Worm (Caenorhabditis elegans) whole organism, mixed stage, embryonic: ENCODE results near the gene F36H12.17.
"Not testable (repeated sequence)": the region's sequence is repeated elsewhere in the genome, so short reads cannot be mapped to it uniquely, and the experiment has no call there.

Experiments
- M03D4.4 ChIP-seq: sonication (generic microtip); optimal IDR thresholded peaks from 2 replicates; lab custom pipeline; 2017; ENCODE audit warnings: mild to moderate bottlenecking, missing genetic modification characterization, missing compliant biosample characterization
- bed-3 ChIP-seq: fragments of 200-800 bp; sonication (Bioruptor generic); optimal IDR thresholded peaks from 3 replicates; lab custom pipeline; 2018; ENCODE audit warnings: mild to moderate bottlenecking, missing genetic modification characterization, moderate library complexity, missing compliant biosample characterization
- blmp-1 ChIP-seq: fragments of 150-350 bp; optimal IDR thresholded peaks from 2 replicates; lab custom pipeline; 2014; ENCODE audit warnings: missing biosample characterization, missing genetic modification characterization
- ceh-39 ChIP-seq: fragments of 150-350 bp; optimal IDR thresholded peaks from 2 replicates; lab custom pipeline; 2014; ENCODE audit warnings: missing biosample characterization, missing genetic modification characterization
- ceh-43 ChIP-seq: fragments of 200-800 bp; sonication (Bioruptor generic); optimal IDR thresholded peaks from 2 replicates; lab custom pipeline; 2018; ENCODE audit warnings: mild to moderate bottlenecking, missing genetic modification characterization, moderate library complexity, missing compliant biosample characterization
- ceh-83 ChIP-seq: fragments of 200-800 bp; sonication (Bioruptor generic); optimal IDR thresholded peaks from 2 replicates; lab custom pipeline; 2018; ENCODE audit warnings: mild to moderate bottlenecking, missing genetic modification characterization, missing compliant biosample characterization
- ces-1 ChIP-seq: fragments of 150-350 bp; optimal IDR thresholded peaks from 2 replicates; lab custom pipeline; 2014; ENCODE audit warnings: missing biosample characterization, missing genetic modification reagents, missing genetic modification characterization
- cnd-1 ChIP-seq: fragments of 200-800 bp; sonication (Bioruptor generic); optimal IDR thresholded peaks from 2 replicates; lab custom pipeline; 2018; ENCODE audit warnings: mild to moderate bottlenecking, missing genetic modification characterization, missing compliant biosample characterization
- drap-1 ChIP-seq: fragments of 200-800 bp; sonication (Bioruptor generic); optimal IDR thresholded peaks from 3 replicates; lab custom pipeline; 2018; ENCODE audit warnings: mild to moderate bottlenecking, missing genetic modification characterization, missing compliant biosample characterization
- elt-1 ChIP-seq: sonication (generic microtip); optimal IDR thresholded peaks from 2 replicates; lab custom pipeline; 2017; ENCODE audit warnings: missing genetic modification characterization, mild to moderate bottlenecking, missing compliant biosample characterization, antibody characterized with exemption, moderate library complexity, borderline replicate concordance; ENCODE audit not compliant: insufficient read depth
- elt-3 ChIP-seq: fragments of 150-350 bp; optimal IDR thresholded peaks from 2 replicates; lab custom pipeline; 2014; ENCODE audit warnings: missing biosample characterization, missing genetic modification characterization
- flh-1 ChIP-seq: fragments of 200-800 bp; sonication (Bioruptor generic); optimal IDR thresholded peaks from 2 replicates; lab custom pipeline; 2018; ENCODE audit warnings: mild to moderate bottlenecking, missing genetic modification characterization, moderate library complexity, missing compliant biosample characterization
- ham-2 ChIP-seq: fragments of 200-800 bp; sonication (Bioruptor generic); optimal IDR thresholded peaks from 2 replicates; lab custom pipeline; 2018; ENCODE audit warnings: mild to moderate bottlenecking, missing genetic modification characterization, missing compliant biosample characterization
- hlh-1 ChIP-seq: fragments of 150-350 bp; optimal IDR thresholded peaks from 2 replicates; lab custom pipeline; 2014; ENCODE audit warnings: missing biosample characterization, missing genetic modification reagents, missing genetic modification characterization
- lin-13 ChIP-seq: fragments of 150-350 bp; optimal IDR thresholded peaks from 2 replicates; lab custom pipeline; 2014; ENCODE audit warnings: missing biosample characterization, missing genetic modification characterization
- mab-5 ChIP-seq: fragments of 150-350 bp; optimal IDR thresholded peaks from 2 replicates; lab custom pipeline; 2014; ENCODE audit warnings: missing biosample characterization, missing genetic modification characterization
- nhr-12 ChIP-seq: fragments of 150-350 bp; optimal IDR thresholded peaks from 2 replicates; lab custom pipeline; 2014; ENCODE audit warnings: missing biosample characterization, missing genetic modification characterization
- nhr-2 ChIP-seq: fragments of 150-350 bp; optimal IDR thresholded peaks from 2 replicates; lab custom pipeline; 2014; ENCODE audit warnings: missing biosample characterization, missing genetic modification characterization
- nhr-237 ChIP-seq: fragments of 150-350 bp; optimal IDR thresholded peaks from 2 replicates; lab custom pipeline; 2014; ENCODE audit warnings: missing biosample characterization, missing genetic modification characterization
- nhr-28 ChIP-seq: fragments of 150-350 bp; optimal IDR thresholded peaks from 2 replicates; lab custom pipeline; 2014; ENCODE audit warnings: missing biosample characterization, missing genetic modification characterization
- nhr-76 ChIP-seq: sonication (generic microtip); optimal IDR thresholded peaks from 2 replicates; lab custom pipeline; 2017; ENCODE audit warnings: missing biosample characterization, missing genetic modification characterization
- pha-4 ChIP-seq: fragments of 150-350 bp; optimal IDR thresholded peaks from 2 replicates; lab custom pipeline; 2018; ENCODE audit warnings: missing biosample characterization, missing genetic modification reagents, missing genetic modification characterization
- unc-120 ChIP-seq: sonication (generic microtip); optimal IDR thresholded peaks from 2 replicates; lab custom pipeline; 2017; ENCODE audit warnings: missing genetic modification characterization, missing compliant biosample characterization; ENCODE audit not compliant: poor library complexity, severe bottlenecking
- unc-39 ChIP-seq: fragments of 150-350 bp; optimal IDR thresholded peaks from 2 replicates; lab custom pipeline; 2014; ENCODE audit warnings: missing biosample characterization, missing genetic modification characterization
- unc-62 ChIP-seq: fragments of 150-350 bp; optimal IDR thresholded peaks from 2 replicates; lab custom pipeline; 2014; ENCODE audit warnings: missing biosample characterization, missing genetic modification reagents, missing genetic modification characterization
- zip-8 ChIP-seq: fragments of 150-350 bp; optimal IDR thresholded peaks from 2 replicates; lab custom pipeline; 2014; ENCODE audit warnings: missing biosample characterization, missing genetic modification characterization
- ztf-11 ChIP-seq: fragments of 150-350 bp; optimal IDR thresholded peaks from 2 replicates; lab custom pipeline; 2014; ENCODE audit warnings: missing biosample characterization, missing genetic modification characterization

Gene F36H12.17

DNA sequence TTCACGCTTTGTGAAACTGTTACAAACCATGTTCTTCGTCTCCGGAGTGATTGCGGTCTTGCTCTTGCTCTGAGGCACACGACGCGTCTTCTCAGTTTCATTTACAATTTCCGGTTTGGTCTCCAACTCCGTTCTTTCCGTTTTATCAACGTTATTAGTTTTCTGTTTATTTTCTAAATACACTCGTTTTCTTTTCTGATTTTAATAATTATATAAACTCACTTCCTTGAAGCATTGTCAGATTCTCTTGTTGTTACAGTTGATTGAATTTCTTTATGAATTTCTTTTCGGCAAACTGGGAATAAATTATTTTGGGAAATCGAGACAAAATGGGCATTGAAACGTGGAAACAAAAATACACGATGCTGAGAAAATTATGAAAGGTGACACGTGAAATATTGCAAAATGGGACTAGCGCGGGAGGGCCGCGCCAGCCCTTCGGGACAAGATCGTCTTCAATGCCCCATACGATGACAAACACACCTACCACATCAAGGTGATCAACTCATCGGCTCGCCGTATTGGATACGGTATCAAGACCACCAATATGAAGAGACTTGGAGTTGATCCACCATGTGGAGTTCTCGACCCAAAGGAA lies 30.5 kb upstream of the F36H12.17 start, which contains the start of the genes ZK354.9 and msp-58:
TSS of gene ZK354.9 (minus strand) at position 101 of the 598 bp plus-strand sequence.
TSS of gene msp-58 (plus strand) at position 548 of the 598 bp plus-strand sequence.
- TF ChIP-seq zip-8 (tag; lab: Kevin White, UChicago); cnd-1 (tag; lab: Kevin White, UChicago); ceh-43 (GFP tag; lab: Kevin White, UChicago): not testable (repeated sequence)

DNA sequence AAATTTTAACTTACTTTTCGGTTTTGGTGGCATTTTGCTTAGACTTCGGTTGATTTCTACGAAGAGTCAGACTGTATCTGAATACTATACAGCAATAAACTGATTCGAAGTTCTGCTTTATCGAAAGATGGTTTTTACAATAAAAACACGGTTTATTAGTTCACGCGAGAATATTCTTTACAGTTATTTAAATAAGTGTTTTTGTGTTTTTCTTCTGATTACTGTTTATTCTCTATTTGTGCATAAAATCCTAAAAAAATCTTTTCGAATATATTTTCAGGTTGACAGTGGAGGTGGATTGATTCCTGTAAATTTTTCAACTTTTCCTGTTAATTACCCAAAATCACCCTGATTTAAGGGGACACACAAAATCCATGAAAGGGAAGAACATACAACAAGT lies 28.4 kb upstream of the F36H12.17 start, which contains the start of gene ZK354.8:
TSS of gene ZK354.8 (minus strand) at position 101 of the 400 bp plus-strand sequence.
- TF ChIP-seq ces-1 (GFP tag; lab: Kevin White, UChicago) = no peak
- TF ChIP-seq, all 35 proteins: peak for 0

ce11 chrIV:5303030-5303429 lies 25.4 kb upstream of the F36H12.17 start, which contains the start of gene ZK354.7:
Gene ZK354.7 (minus strand): TSS chrIV:5303130.
- TF ChIP-seq elt-1 (no peak), pha-4 (tag; lab: Kevin White, UChicago) (no peak), elt-3 (no peak), ztf-11 (tag; lab: Kevin White, UChicago) (no peak), drap-1 (GFP tag; lab: Kevin White, UChicago) (no peak), ces-1 (GFP tag; lab: Kevin White, UChicago) (no peak), hlh-1 (tag; lab: Kevin White, UChicago) (no peak), nhr-2 (tag; lab: Kevin White, UChicago) (no peak), zip-8 (tag; lab: Kevin White, UChicago) (no peak), ceh-43 (GFP tag; lab: Kevin White, UChicago) (no peak), ham-2 (GFP tag; lab: Kevin White, UChicago) (no peak), ceh-39 (tag; lab: Kevin White, UChicago) (no peak), unc-62 (GFP tag; lab: Kevin White, UChicago) (no peak), lin-13 (tag; lab: Kevin White, UChicago) (no peak), ceh-83 (GFP tag; lab: Kevin White, UChicago) (no peak), M03D4.4 (tag; lab: Kevin White, UChicago) (no peak), nhr-237 (no peak)
- TF ChIP-seq, all 35 proteins: peak for 0

DNA sequence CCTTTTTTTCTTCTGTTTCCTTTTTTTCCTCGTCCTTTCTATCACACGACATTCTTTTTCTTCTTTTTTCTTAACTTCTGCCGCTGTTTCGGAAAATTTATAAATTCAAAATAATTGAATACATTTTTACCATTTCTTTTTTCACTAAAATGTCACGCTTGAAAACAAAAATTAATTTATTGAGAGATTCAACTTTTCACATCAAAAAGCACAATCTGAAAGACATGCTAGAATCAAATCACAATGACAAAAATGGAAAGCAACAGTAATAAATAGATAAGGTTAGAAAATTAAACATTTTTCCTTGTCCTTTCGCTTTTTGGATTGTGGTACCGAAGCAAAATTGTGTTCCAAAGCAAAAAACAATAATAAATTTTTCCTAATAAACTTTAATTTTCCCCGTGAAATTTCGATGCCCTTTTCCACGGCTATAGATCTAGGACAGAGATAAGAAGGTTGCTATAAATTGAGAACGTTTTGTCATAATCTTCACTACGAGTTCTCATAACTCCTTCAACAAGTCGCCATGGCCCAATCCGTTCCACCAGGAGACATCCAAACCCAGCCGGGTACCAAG lies 19.9 kb upstream of the F36H12.17 start, which contains the start of the genes ZK354.6 and msp-113:
TSS of gene ZK354.6 (minus strand) at position 101 of the 577 bp plus-strand sequence.
TSS of gene msp-113 (plus strand) at position 527 of the 577 bp plus-strand sequence.
- no peak for TF ChIP-seq blmp-1

DNA sequence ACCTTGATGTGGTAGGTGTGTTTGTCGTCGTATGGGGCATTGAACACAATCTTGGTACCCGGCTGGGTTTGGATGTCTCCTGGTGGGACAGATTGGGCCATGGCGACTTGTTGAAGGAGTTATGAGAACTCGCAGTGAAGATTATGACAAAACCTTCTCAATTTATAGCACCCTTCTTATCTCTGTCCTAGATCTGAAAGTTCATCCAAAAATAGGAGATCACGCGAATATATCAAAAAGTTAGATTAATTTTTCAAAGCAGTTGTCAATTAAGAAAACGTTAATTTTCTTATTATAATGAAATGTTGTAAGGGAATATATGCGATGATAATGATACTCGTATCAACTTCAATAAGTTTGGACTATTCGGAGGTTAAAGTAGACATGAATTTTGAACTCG lies 17.6 kb upstream of the F36H12.17 start, which contains the start of gene msp-51:
TSS of gene msp-51 (minus strand) at position 101 of the 400 bp plus-strand sequence.
- not testable (repeated sequence) for TF ChIP-seq drap-1, ceh-43, unc-62 (GFP tag; lab: Kevin White, UChicago)

- TF ChIP-seq blmp-1 (no peak), unc-39 (tag; lab: Kevin White, UChicago) (no peak), mab-5 (no peak), M03D4.4 (tag; lab: Kevin White, UChicago) (no peak), bed-3 (no peak), flh-1 (GFP tag; lab: Kevin White, UChicago) (no peak), hlh-1 (tag; lab: Kevin White, UChicago) (no peak), ceh-43 (GFP tag; lab: Kevin White, UChicago) (no peak), nhr-76 (tag; lab: Kevin White, UChicago) (no peak), cnd-1 (tag; lab: Kevin White, UChicago) (no peak), lin-13 (tag; lab: Kevin White, UChicago) (no peak)
Observed at ce11 chrIV:5294467-5294866, 16.8 kb upstream of the F36H12.17 start.

ce11 chrIV:5291207-5291606 lies 13.6 kb upstream of the F36H12.17 start:
- TF ChIP-seq ztf-11 (tag; lab: Kevin White, UChicago) = no peak
- no peak for TF ChIP-seq mab-5
- TF ChIP-seq ces-1 (GFP tag; lab: Kevin White, UChicago) = no peak
- no peak for TF ChIP-seq nhr-12 (tag; lab: Kevin White, UChicago)
- TF ChIP-seq flh-1 (GFP tag; lab: Kevin White, UChicago) = no peak
- TF ChIP-seq elt-1 = no peak
- no peak for TF ChIP-seq ham-2 (GFP tag; lab: Kevin White, UChicago)
- no peak for TF ChIP-seq hlh-1 (tag; lab: Kevin White, UChicago)
- no peak for TF ChIP-seq unc-120 (tag; lab: Kevin White, UChicago)
- no peak for TF ChIP-seq nhr-28 (tag; lab: Kevin White, UChicago)
- no peak for TF ChIP-seq M03D4.4 (tag; lab: Kevin White, UChicago)
